Fruit fly (Drosophila melanogaster) whole organism, pupa: Measurements from ENCODE around the gene CG10338.
A peak's percentile ranks its signal among the peaks of the same experiment; 100 is the strongest.

Source experiments
- CG10348 ChIP-seq: fragments of 200-800 bp; sonication (Bioruptor generic); IDR thresholded peaks from 2 replicates; pipeline ENCODE4 v1.3.6; 2022; ENCODE audit warnings: missing biosample characterization, missing genetic modification characterization
- CG12605 ChIP-seq: fragments of 200-800 bp; sonication (Bioruptor generic); IDR thresholded peaks from 2 replicates; pipeline ENCODE4 v1.3.6; 2022; ENCODE audit warnings: missing biosample characterization, missing genetic modification characterization
- CG13204 ChIP-seq: fragments of 200-800 bp; sonication (Bioruptor generic); optimal IDR thresholded peaks from 2 replicates; lab custom pipeline; 2018; ENCODE audit warnings: missing biosample characterization, mild to moderate bottlenecking, missing genetic modification characterization, moderate library complexity
- CG14655 ChIP-seq: fragments of 200-800 bp; sonication (Bioruptor generic); optimal IDR thresholded peaks from 3 replicates; lab custom pipeline; 2017; ENCODE audit warnings: mild to moderate bottlenecking, missing biosample characterization, missing genetic modification reagents, missing genetic modification characterization
- CG15710 ChIP-seq: fragments of 200-800 bp; sonication (Bioruptor generic); optimal IDR thresholded peaks from 2 replicates; lab custom pipeline; 2018; ENCODE audit warnings: missing biosample characterization, mild to moderate bottlenecking, missing genetic modification characterization, moderate library complexity
- CG17806 ChIP-seq: fragments of 200-800 bp; sonication (Bioruptor generic); optimal IDR thresholded peaks from 2 replicates; lab custom pipeline; 2018; ENCODE audit warnings: missing biosample characterization, mild to moderate bottlenecking, missing genetic modification characterization, moderate library complexity
- CG32121 ChIP-seq: fragments of 200-800 bp; sonication (Bioruptor generic); IDR thresholded peaks from 2 replicates; pipeline ENCODE4 v1.3.6; 2022; ENCODE audit warnings: missing biosample characterization, missing genetic modification characterization
- CG34367 ChIP-seq: fragments of 200-800 bp; sonication (Bioruptor generic); optimal IDR thresholded peaks from 2 replicates; lab custom pipeline; 2018; ENCODE audit warnings: missing biosample characterization, mild to moderate bottlenecking, missing genetic modification characterization
- CG4496 ChIP-seq: fragments of 200-800 bp; sonication (Bioruptor generic); IDR thresholded peaks from 3 replicates; pipeline ENCODE4 v1.3.6; 2022; ENCODE audit warnings: missing biosample characterization, missing genetic modification characterization
- CG8159 ChIP-seq: fragments of 200-800 bp; sonication (Bioruptor generic); optimal IDR thresholded peaks from 3 replicates; lab custom pipeline; 2018; ENCODE audit warnings: missing biosample characterization, mild to moderate bottlenecking, missing genetic modification characterization, moderate library complexity
- CG8301 ChIP-seq: fragments of 200-800 bp; sonication (Bioruptor generic); optimal IDR thresholded peaks from 2 replicates; lab custom pipeline; 2018; ENCODE audit warnings: missing biosample characterization, mild to moderate bottlenecking, missing genetic modification characterization
- CG9948 ChIP-seq: fragments of 200-800 bp; sonication (Bioruptor generic); optimal IDR thresholded peaks from 2 replicates; lab custom pipeline; 2018; ENCODE audit warnings: missing biosample characterization, mild to moderate bottlenecking, missing genetic modification characterization, moderate library complexity
- D1 ChIP-seq: fragments of 200-800 bp; sonication (Bioruptor generic); optimal IDR thresholded peaks from 2 replicates; lab custom pipeline; 2018; ENCODE audit warnings: missing biosample characterization, mild to moderate bottlenecking, missing genetic modification characterization, moderate library complexity
- EcR ChIP-seq: fragments of 200-800 bp; sonication (Bioruptor generic); optimal IDR thresholded peaks from 3 replicates; lab custom pipeline; 2019; ENCODE audit warnings: missing biosample characterization, missing genetic modification characterization, mild to moderate bottlenecking, moderate library complexity, missing genetic modification reagents
- Ets98B ChIP-seq: fragments of 200-800 bp; sonication (Bioruptor generic); IDR thresholded peaks from 2 replicates; pipeline ENCODE4 v1.3.6; 2022; ENCODE audit warnings: missing biosample characterization, missing genetic modification characterization
- Pif1A ChIP-seq: fragments of 200-800 bp; sonication (Bioruptor generic); optimal IDR thresholded peaks from 3 replicates; lab custom pipeline; 2016; ENCODE audit warnings: missing biosample characterization, missing genetic modification characterization
- Pif1B ChIP-seq: fragments of 200-800 bp; sonication (Bioruptor generic); optimal IDR thresholded peaks from 3 replicates; lab custom pipeline; 2016; ENCODE audit warnings: missing biosample characterization, missing genetic modification characterization
- Snoo ChIP-seq: fragments of 200-800 bp; sonication (Bioruptor generic); optimal IDR thresholded peaks from 3 replicates; lab custom pipeline; 2017; ENCODE audit warnings: missing biosample characterization, mild to moderate bottlenecking, missing genetic modification characterization, inconsistent platforms
- fd96Ca ChIP-seq: fragments of 200-800 bp; sonication (Bioruptor generic); IDR thresholded peaks from 3 replicates; pipeline ENCODE4 v1.3.6; 2022; ENCODE audit warnings: missing biosample characterization, missing genetic modification characterization
- gl ChIP-seq: fragments of 200-800 bp; sonication (Bioruptor generic); optimal IDR thresholded peaks from 2 replicates; lab custom pipeline; 2018; ENCODE audit warnings: missing biosample characterization, mild to moderate bottlenecking, missing genetic modification characterization
- rn ChIP-seq: fragments of 200-800 bp; sonication (Bioruptor generic); IDR thresholded peaks from 2 replicates; pipeline ENCODE4 v1.3.6; 2022; ENCODE audit warnings: missing biosample characterization, missing genetic modification characterization

The CG10338 gene

DNA sequence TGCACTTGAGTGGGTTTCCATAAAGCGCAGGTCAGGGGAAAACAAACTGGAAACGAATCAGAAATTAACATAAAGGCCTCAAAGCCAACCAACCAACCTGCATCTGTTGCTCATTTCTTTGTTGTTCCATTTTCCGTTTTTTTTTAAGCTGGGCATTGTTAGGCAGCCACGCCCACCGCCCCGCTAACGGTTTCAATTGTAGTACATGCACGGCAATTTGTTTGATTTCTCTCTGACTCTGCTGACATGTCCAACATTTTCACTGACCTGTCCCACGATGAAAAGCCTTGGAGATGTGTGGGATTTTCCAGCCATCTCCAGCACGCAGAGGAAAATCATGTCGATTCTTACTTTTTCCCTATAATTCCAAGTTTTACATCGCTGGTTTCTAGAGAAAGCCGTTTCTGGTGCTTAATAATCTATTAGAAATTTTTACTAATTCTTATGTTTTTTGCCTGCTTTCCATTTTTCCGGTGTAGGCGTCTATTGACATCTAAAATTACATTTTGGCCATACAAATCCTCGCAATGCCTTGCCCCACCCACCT, 38.7 kb upstream of the CG10338 start:
- no peak for TF ChIP-seq CG34367 (tag; lab: Kevin White, UChicago)
- TF ChIP-seq CG9948, result no peak
- no peak for TF ChIP-seq EcR
- no peak for TF ChIP-seq rn (GFP tag; lab: Robert Waterston, UW)
- TF ChIP-seq gl (tag; lab: Kevin White, UChicago), result no peak
- no peak for TF ChIP-seq Ets98B
- no peak for TF ChIP-seq CG14655 (GFP tag; lab: Kevin White, UChicago)
- TF ChIP-seq fd96Ca, result no peak
- no peak for TF ChIP-seq Snoo (tag; lab: Kevin White, UChicago)
- no peak for TF ChIP-seq CG12605 (GFP tag; lab: Robert Waterston, UW)

DNA sequence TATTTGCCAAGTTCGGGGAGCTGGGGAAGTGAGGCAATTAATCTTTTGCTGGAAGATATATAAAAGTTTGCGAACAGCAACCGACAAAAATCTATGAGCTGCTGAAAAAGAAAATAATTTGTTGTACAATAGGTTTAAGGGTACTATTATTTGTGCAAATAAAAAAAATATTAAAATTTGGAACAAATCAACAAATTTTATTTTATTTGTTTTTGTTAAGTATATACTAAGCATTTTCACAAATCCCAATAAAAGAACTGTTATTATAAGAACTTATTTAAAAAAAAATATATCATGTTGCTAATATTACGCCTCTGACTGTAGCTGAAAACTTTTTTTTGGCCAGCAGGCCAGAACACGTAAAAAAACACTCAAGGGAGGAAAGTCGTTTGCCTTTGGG, 37.4 kb upstream of the CG10338 start:
- TF ChIP-seq CG8159 (tag; lab: Kevin White, UChicago) (no peak), D1 (tag; lab: Kevin White, UChicago) (no peak), Pif1A (GFP tag; lab: Kevin White, UChicago) (no peak)
- TF ChIP-seq, all 21 proteins: peak for 0

DNA sequence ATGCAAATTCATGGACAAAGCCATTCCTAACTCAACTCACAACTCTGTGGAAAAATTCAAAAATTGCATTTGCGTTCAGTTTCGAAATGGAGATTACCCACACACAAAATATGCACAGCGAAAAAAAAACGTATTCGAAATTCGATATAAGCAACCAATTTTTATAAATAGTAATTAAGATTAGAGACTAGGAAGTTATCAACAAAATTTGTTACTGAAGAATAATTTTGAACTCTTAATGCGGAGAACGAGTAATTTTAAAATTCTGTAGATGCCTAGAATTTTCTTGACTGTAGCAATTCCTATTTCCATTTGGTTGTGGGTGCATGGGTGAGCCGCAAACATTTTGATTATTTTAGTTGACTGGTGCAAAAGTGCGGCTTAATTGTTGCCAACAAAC, 32.1 kb upstream of the CG10338 start:
- TF ChIP-seq rn (GFP tag; lab: Robert Waterston, UW) (no peak), CG14655 (GFP tag; lab: Kevin White, UChicago) (peak; percentile 49), CG4496 (GFP tag; lab: Robert Waterston, UW) (peak; percentile 34; the same call in 1 of the 3 replicates), CG8159 (tag; lab: Kevin White, UChicago) (no peak), CG17806 (tag; lab: Kevin White, UChicago) (peak; percentile 23), CG12605 (GFP tag; lab: Robert Waterston, UW) (no peak), Snoo (tag; lab: Kevin White, UChicago) (no peak), Pif1B (GFP tag; lab: Kevin White, UChicago) (no peak), fd96Ca (no peak), D1 (tag; lab: Kevin White, UChicago) (no peak), Pif1A (GFP tag; lab: Kevin White, UChicago) (peak; percentile 28), CG15710 (tag; lab: Kevin White, UChicago) (no peak), CG13204 (GFP tag; lab: Kevin White, UChicago) (no peak), CG8301 (tag; lab: Kevin White, UChicago) (peak; percentile 35), EcR (no peak), CG10348 (GFP tag; lab: Robert Waterston, UW) (no peak), CG9948 (peak; percentile 32), CG32121 (GFP tag; lab: Robert Waterston, UW) (peak; percentile 35; the same call in 1 of the 2 replicates), gl (tag; lab: Kevin White, UChicago) (no peak), Ets98B (peak; percentile 49), CG34367 (tag; lab: Kevin White, UChicago) (no peak)

DNA sequence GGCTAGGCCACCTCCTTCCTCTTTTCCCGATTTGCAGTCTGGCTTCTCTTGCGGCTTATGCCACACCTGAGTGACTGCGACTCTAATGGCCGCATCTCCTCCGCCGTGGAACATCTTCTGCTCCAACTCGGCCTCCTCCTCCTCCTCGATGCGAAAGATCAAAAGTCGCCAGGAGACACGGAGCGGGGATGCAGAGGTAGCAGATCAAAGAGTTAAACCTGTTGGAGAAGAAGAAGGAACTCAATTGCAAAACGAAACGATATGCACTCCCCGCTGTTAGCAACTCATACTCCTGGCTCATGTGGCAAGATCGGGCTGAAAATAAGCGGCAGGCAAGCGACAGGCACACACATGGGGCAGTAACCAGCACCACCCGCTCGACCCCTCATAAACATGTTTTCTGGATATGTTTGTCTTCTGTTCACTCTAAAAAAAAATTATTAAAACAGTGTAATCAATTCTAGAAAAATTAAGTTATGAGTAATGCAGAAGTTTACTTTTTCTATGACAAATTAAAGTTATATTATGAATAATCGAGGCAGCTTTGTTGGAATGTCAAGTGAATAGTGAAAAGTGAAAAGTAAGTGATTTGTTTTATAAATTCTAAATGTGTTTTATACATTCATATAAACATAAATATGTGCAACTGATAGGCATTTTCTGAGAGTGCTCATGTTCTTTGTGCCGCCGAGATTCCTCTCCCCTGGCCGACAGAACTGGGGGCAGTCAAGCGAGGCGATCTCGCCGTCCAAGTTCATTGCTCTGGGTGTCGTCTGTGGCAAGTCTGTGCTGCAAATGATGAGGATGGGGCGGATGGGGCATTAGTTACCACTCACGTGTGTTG, 30.5 kb upstream of the CG10338 start:
- TF ChIP-seq CG13204 (GFP tag; lab: Kevin White, UChicago) (peak; percentile 70), CG17806 (tag; lab: Kevin White, UChicago) (peak; percentile 87), CG12605 (GFP tag; lab: Robert Waterston, UW) (no peak; the same call in 1 of the 2 replicates), CG8301 (tag; lab: Kevin White, UChicago) (peak; percentile 88), rn (GFP tag; lab: Robert Waterston, UW) (no peak), EcR (peak; percentile 96), fd96Ca (0 out of 3 replicates have a peak, but pooled peaks have one; percentile 18), CG15710 (tag; lab: Kevin White, UChicago) (peak; percentile 86), D1 (tag; lab: Kevin White, UChicago) (peak; percentile 77), CG9948 (peak; percentile 89), CG32121 (GFP tag; lab: Robert Waterston, UW) (no peak), CG8159 (tag; lab: Kevin White, UChicago) (peak; percentile 92), CG4496 (GFP tag; lab: Robert Waterston, UW) (peak; percentile 20; the same call in 2 of the 3 replicates), gl (tag; lab: Kevin White, UChicago) (peak; percentile 49), Pif1B (GFP tag; lab: Kevin White, UChicago) (peak; percentile 31), Pif1A (GFP tag; lab: Kevin White, UChicago) (peak; percentile 61), CG10348 (GFP tag; lab: Robert Waterston, UW) (no peak), CG34367 (tag; lab: Kevin White, UChicago) (peak; percentile 83), Snoo (tag; lab: Kevin White, UChicago) (peak; percentile 82), CG14655 (GFP tag; lab: Kevin White, UChicago) (peak; percentile 92), Ets98B (no peak; the same call in 1 of the 2 replicates)

DNA sequence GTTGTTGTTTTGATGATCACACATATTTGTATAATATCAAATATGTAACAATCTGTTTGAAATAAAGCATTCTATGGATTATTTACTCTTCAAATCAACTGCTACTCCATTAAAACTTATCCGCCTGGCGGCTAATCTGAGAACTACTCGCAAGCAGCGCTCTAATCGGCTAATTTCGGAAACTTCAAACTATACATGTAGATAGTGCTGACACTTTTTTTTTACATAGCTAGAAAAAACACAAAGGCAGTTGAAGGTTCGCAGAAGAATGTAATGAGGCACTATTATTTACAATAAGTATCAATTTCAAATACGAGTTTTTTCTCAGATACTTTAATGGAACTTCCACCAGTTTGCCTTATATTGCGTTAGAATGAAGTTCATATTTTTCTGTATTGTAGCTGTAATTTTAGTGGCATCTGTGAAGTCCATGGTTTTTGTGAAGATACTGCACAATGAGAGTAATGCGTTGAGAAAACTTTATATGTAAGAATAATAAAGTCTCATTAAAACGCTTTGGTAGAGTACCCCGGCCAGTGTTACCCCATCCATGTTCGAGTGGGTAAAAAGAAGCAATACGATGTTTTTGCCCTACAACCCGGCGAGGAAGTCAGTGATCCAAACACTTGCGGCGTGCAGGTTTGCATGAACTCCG, 29.4 kb upstream of the CG10338 start:
- peak; percentile 47 for TF ChIP-seq D1 (tag; lab: Kevin White, UChicago)
- TF ChIP-seq CG34367 (tag; lab: Kevin White, UChicago), result no peak
- TF ChIP-seq gl (tag; lab: Kevin White, UChicago), result no peak
- no peak for TF ChIP-seq CG8159 (tag; lab: Kevin White, UChicago)
- no peak for TF ChIP-seq CG9948
- TF ChIP-seq Snoo (tag; lab: Kevin White, UChicago), result no peak
- TF ChIP-seq Ets98B, result no peak
- TF ChIP-seq fd96Ca, result no peak
- TF ChIP-seq Pif1A (GFP tag; lab: Kevin White, UChicago), result no peak
